Worm (Caenorhabditis elegans) whole organism, L4 larva: ENCODE data around the gene rfs-1.

ENCODE experiments used
- F37D6.2 ChIP-seq: sonication (generic microtip); optimal IDR thresholded peaks from 2 replicates; lab custom pipeline; 2016; ENCODE audit warnings: mild to moderate bottlenecking, missing genetic modification characterization, missing compliant biosample characterization
- T20F7.1 ChIP-seq: fragments of 200-800 bp; sonication (Bioruptor generic); optimal IDR thresholded peaks from 2 replicates; lab custom pipeline; 2018; ENCODE audit warnings: mild to moderate bottlenecking, missing genetic modification characterization, missing compliant biosample characterization
- ZK546.5 ChIP-seq, 2 experiments: sonication (generic microtip); optimal IDR thresholded peaks; 2 replicates each; lab custom pipeline; 2017; ENCODE audit warnings: missing biosample characterization in 2 of 2, missing genetic modification characterization in 2 of 2
- aha-1 ChIP-seq: fragments of 150-350 bp; peaks from one replicate; lab custom pipeline; 2014; ENCODE audit warnings: missing biosample characterization, missing genetic modification characterization
- aly-2 ChIP-seq: sonication (generic microtip); optimal IDR thresholded peaks from 2 replicates; lab custom pipeline; 2018; ENCODE audit warnings: missing biosample characterization, missing genetic modification characterization
- ceh-20 ChIP-seq: fragments of 200-800 bp; sonication (Bioruptor generic); IDR thresholded peaks from 2 replicates; pipeline ENCODE4 v1.3.6; 2022; ENCODE audit warnings: missing genetic modification reagents, missing genetic modification characterization, missing compliant biosample characterization
- ceh-62 ChIP-seq: sonication (generic microtip); optimal IDR thresholded peaks from 2 replicates; lab custom pipeline; 2017; ENCODE audit warnings: missing biosample characterization, missing genetic modification characterization
- ceh-82 ChIP-seq: sonication (generic microtip); optimal IDR thresholded peaks from 2 replicates; lab custom pipeline; 2017; ENCODE audit warnings: missing biosample characterization, missing genetic modification characterization
- ces-1 ChIP-seq: fragments of 150-350 bp; sonication (generic microtip); optimal IDR thresholded peaks from 4 replicates; lab custom pipeline; 2014; ENCODE audit warnings: missing biosample characterization, missing genetic modification reagents, missing genetic modification characterization
- ctbp-1 ChIP-seq: fragments of 200-800 bp; sonication (Bioruptor generic); IDR thresholded peaks from 2 replicates; pipeline ENCODE4 v1.3.6; 2022; ENCODE audit warnings: missing genetic modification reagents, missing genetic modification characterization, missing compliant biosample characterization
- daf-12 ChIP-seq: fragments of 150-350 bp; optimal IDR thresholded peaks from 2 replicates; lab custom pipeline; 2014; ENCODE audit warnings: missing biosample characterization, missing genetic modification reagents, missing genetic modification characterization
- daf-16 ChIP-seq, 3 experiments: sonication (generic microtip); optimal IDR thresholded peaks; 2 replicates each; lab custom pipeline; 2016 to 2017; ENCODE audit warnings: missing genetic modification characterization in 3 of 3, missing genetic modification reagents in 3 of 3, mild to moderate bottlenecking in 2 of 3, missing compliant biosample characterization in 2 of 3, missing biosample characterization in 1 of 3, moderate library complexity in 1 of 3
- dmd-6 ChIP-seq: fragments of 200-800 bp; sonication (Bioruptor generic); IDR thresholded peaks from 2 replicates; pipeline ENCODE4 v1.3.6; 2022; ENCODE audit warnings: missing genetic modification reagents, missing genetic modification characterization, missing compliant biosample characterization
- dmd-9 ChIP-seq: fragments of 200-800 bp; sonication (Bioruptor generic); IDR thresholded peaks from 2 replicates; pipeline ENCODE4 v1.3.6; 2022; ENCODE audit warnings: missing genetic modification reagents, missing genetic modification characterization, missing compliant biosample characterization
- dpl-1 ChIP-seq: fragments of 150-350 bp; optimal IDR thresholded peaks from 2 replicates; lab custom pipeline; 2014; ENCODE audit warnings: missing biosample characterization, missing genetic modification reagents, missing genetic modification characterization
- duxl-1 ChIP-seq: sonication (generic microtip); optimal IDR thresholded peaks from 2 replicates; lab custom pipeline; 2016; ENCODE audit warnings: mild to moderate bottlenecking, missing genetic modification characterization, moderate library complexity, missing compliant biosample characterization; ENCODE audit not compliant: poor library complexity
- dve-1 ChIP-seq: sonication (generic microtip); optimal IDR thresholded peaks from 2 replicates; lab custom pipeline; 2017; ENCODE audit warnings: antibody characterized with exemption, mild to moderate bottlenecking, missing genetic modification characterization, missing compliant biosample characterization; ENCODE audit not compliant: insufficient read depth
- egl-43 ChIP-seq: fragments of 200-800 bp; sonication (Bioruptor generic); IDR thresholded peaks from 2 replicates; pipeline ENCODE4 v1.3.6; 2022; ENCODE audit warnings: missing genetic modification reagents, missing genetic modification characterization, missing compliant biosample characterization
- hlh-30 ChIP-seq: sonication (generic microtip); optimal IDR thresholded peaks from 2 replicates; lab custom pipeline; 2017; ENCODE audit warnings: antibody characterized with exemption, mild to moderate bottlenecking, missing genetic modification characterization, missing compliant biosample characterization; ENCODE audit not compliant: insufficient read depth
- hmg-1.1 ChIP-seq: fragments of 200-800 bp; sonication (Bioruptor generic); IDR thresholded peaks from 2 replicates; pipeline ENCODE4 v1.3.6; 2022; ENCODE audit warnings: missing genetic modification reagents, missing genetic modification characterization, missing compliant biosample characterization
- lim-7 ChIP-seq: fragments of 200-800 bp; sonication (Bioruptor generic); IDR thresholded peaks from 2 replicates; pipeline ENCODE4 v1.3.6; 2022; ENCODE audit warnings: missing genetic modification characterization, missing compliant biosample characterization
- lin-1 ChIP-seq: fragments of 200-800 bp; sonication (Bioruptor generic); IDR thresholded peaks from 2 replicates; pipeline ENCODE4 v1.3.6; 2022; ENCODE audit warnings: missing genetic modification reagents, missing genetic modification characterization, missing compliant biosample characterization
- lin-38 ChIP-seq: fragments of 200-800 bp; sonication (Bioruptor generic); IDR thresholded peaks from 2 replicates; pipeline ENCODE4 v1.3.6; 2022; ENCODE audit warnings: missing genetic modification reagents, missing genetic modification characterization, missing compliant biosample characterization
- lsy-2 ChIP-seq, 2 experiments: fragments of 150-350 bp in 1 of 2; sonication (generic microtip) in 1 of 2; optimal IDR thresholded peaks; 2 replicates each; lab custom pipeline; 2014 to 2017; ENCODE audit warnings: missing biosample characterization in 2 of 2, missing genetic modification characterization in 2 of 2
- mdt-29 ChIP-seq: fragments of 200-800 bp; sonication (Bioruptor generic); IDR thresholded peaks from 2 replicates; pipeline ENCODE4 v1.3.6; 2022; ENCODE audit warnings: missing genetic modification reagents, missing genetic modification characterization, missing compliant biosample characterization
- mep-1 ChIP-seq: fragments of 150-350 bp; sonication (generic microtip); optimal IDR thresholded peaks from 3 replicates; lab custom pipeline; 2014; ENCODE audit warnings: missing biosample characterization, missing genetic modification characterization
- nhr-11 ChIP-seq: fragments of 150-350 bp; optimal IDR thresholded peaks from 2 replicates; lab custom pipeline; 2014; ENCODE audit warnings: missing biosample characterization, missing genetic modification characterization
- nhr-111 ChIP-seq: fragments of 200-800 bp; sonication (Bioruptor generic); optimal IDR thresholded peaks from 2 replicates; lab custom pipeline; 2018; ENCODE audit warnings: mild to moderate bottlenecking, missing genetic modification characterization, missing compliant biosample characterization
- nhr-237 ChIP-seq: sonication (generic microtip); optimal IDR thresholded peaks from 2 replicates; lab custom pipeline; 2017; ENCODE audit warnings: missing biosample characterization, missing genetic modification characterization
- nhr-42 ChIP-seq: fragments of 200-800 bp; sonication (Bioruptor generic); IDR thresholded peaks from 2 replicates; pipeline ENCODE4 v1.3.6; 2022; ENCODE audit warnings: missing genetic modification characterization, missing compliant biosample characterization
- nhr-6 ChIP-seq: fragments of 150-350 bp; optimal IDR thresholded peaks from 2 replicates; lab custom pipeline; 2014; ENCODE audit warnings: missing biosample characterization, missing genetic modification characterization
- nhr-77 ChIP-seq: fragments of 150-350 bp; optimal IDR thresholded peaks from 2 replicates; lab custom pipeline; 2014; ENCODE audit warnings: missing biosample characterization, missing genetic modification characterization
- tra-1 ChIP-seq: fragments of 200-800 bp; sonication (Bioruptor generic); IDR thresholded peaks from 2 replicates; pipeline ENCODE4 v1.3.6; 2022; ENCODE audit warnings: missing genetic modification reagents, missing genetic modification characterization, missing compliant biosample characterization
- unc-62 ChIP-seq, 3 experiments: fragments of 150-350 bp in 1 of 3; sonication (generic microtip); optimal IDR thresholded peaks in 2 of 3; peaks in 1 of 3; 1 replicate in 1 of 3; 2 replicates in 2 of 3; lab custom pipeline; 2014 to 2017; ENCODE audit warnings: missing biosample characterization in 3 of 3, missing genetic modification characterization in 3 of 3, missing genetic modification reagents in 3 of 3, missing genotype in 1 of 3
- zag-1 ChIP-seq: fragments of 150-350 bp; optimal IDR thresholded peaks from 2 replicates; lab custom pipeline; 2014; ENCODE audit warnings: missing biosample characterization, missing genetic modification characterization
- zip-2 ChIP-seq: fragments of 150-350 bp; optimal IDR thresholded peaks from 2 replicates; lab custom pipeline; 2014; ENCODE audit warnings: missing biosample characterization, missing genetic modification characterization
- ztf-11 ChIP-seq: fragments of 150-350 bp; optimal IDR thresholded peaks from 2 replicates; lab custom pipeline; 2014; ENCODE audit warnings: missing biosample characterization, missing genetic modification characterization

Gene rfs-1

ce11 chrIII:8227511-8227910, 1.2 kb downstream of the rfs-1 start, which contains the start of gene fbxl-1 (continued):
- no peak for TF ChIP-seq dmd-9
- TF ChIP-seq T20F7.1 (GFP tag; lab: Kevin White, UChicago) = peak; percentile 86
- no peak for TF ChIP-seq ces-1 (GFP tag; lab: Kevin White, UChicago)
- TF ChIP-seq nhr-11 (tag; lab: Kevin White, UChicago) = peak; percentile 91
- TF ChIP-seq F37D6.2 (tag; lab: Kevin White, UChicago) = peak; percentile 73
- peak; percentile 76 for TF ChIP-seq nhr-6
- peak; percentile 79 for TF ChIP-seq egl-43 (GFP tag; lab: Robert Waterston, UW)
- peak; percentile 99 for TF ChIP-seq hlh-30
- no peak for TF ChIP-seq nhr-237 (tag; lab: Kevin White, UChicago)
- TF ChIP-seq mep-1 (tag; lab: Kevin White, UChicago) = peak; percentile 90
- 0 out of 2 replicates have a peak, but pooled peaks have one; percentile 35 for TF ChIP-seq lin-1 (GFP tag; lab: Robert Waterston, UW)
- TF ChIP-seq dve-1 (tag; lab: Kevin White, UChicago) = peak; percentile 73
- TF ChIP-seq unc-62 (GFP tag; optimal IDR thresholded peaks at IDR 0.05 in 1 of 2; lab: Kevin White, UChicago) = peak in 1 of 2 experiments; percentile 99
- no peak for TF ChIP-seq unc-62 (tag; optimal IDR thresholded peaks at IDR 0.05; lab: Kevin White, UChicago)
- TF ChIP-seq dmd-6 (GFP tag; lab: Robert Waterston, UW) = peak; percentile 86
- TF ChIP-seq aha-1 (tag; lab: Kevin White, UChicago) = peak; percentile 92
- TF ChIP-seq duxl-1 = peak; percentile 6
- TF ChIP-seq, all 104 proteins: peak for 48

ce11 chrIII:8228916-8229315, 2.6 kb downstream of the rfs-1 start:
- TF ChIP-seq nhr-42 (0 out of 2 replicates have a peak, but pooled peaks have one; percentile 50), nhr-77 (no peak), unc-62 (GFP tag; optimal IDR thresholded peaks at IDR 0.05 in 1 of 2; lab: Kevin White, UChicago) (peak in 1 of 2 experiments; percentile 79), unc-62 (tag; optimal IDR thresholded peaks at IDR 0.05; lab: Kevin White, UChicago) (no peak), zip-2 (tag; lab: Kevin White, UChicago) (no peak), daf-16 (GFP tag; optimal IDR thresholded peaks at IDR 0.05; lab: Kevin White, UChicago) (no peak), daf-16 (tag; optimal IDR thresholded peaks at IDR 0.05; lab: Kevin White, UChicago) (no peak)

ce11 chrIII:8229480-8229879, 3.2 kb downstream of the rfs-1 start:
- TF ChIP-seq ceh-82 (tag; lab: Kevin White, UChicago) (no peak), lsy-2 (tag; optimal IDR thresholded peaks at IDR 0.05; lab: Kevin White, UChicago) (peak in 1 of 2 experiments; percentile 15), zag-1 (no peak), lim-7 (GFP tag; lab: Robert Waterston, UW) (no peak), dpl-1 (GFP tag; lab: Kevin White, UChicago) (no peak), dmd-9 (no peak), lin-38 (0 out of 2 replicates have a peak, but pooled peaks have one; percentile 13), tra-1 (no peak), ceh-62 (no peak), nhr-111 (GFP tag; lab: Kevin White, UChicago) (no peak), F37D6.2 (tag; lab: Kevin White, UChicago) (peak; percentile 11), ZK546.5 (tag; optimal IDR thresholded peaks at IDR 0.05; lab: Kevin White, UChicago) (no peak), T20F7.1 (GFP tag; lab: Kevin White, UChicago) (no peak), daf-12 (tag; lab: Kevin White, UChicago) (no peak), ctbp-1 (GFP tag; lab: Robert Waterston, UW) (0 out of 2 replicates have a peak, but pooled peaks have one; percentile 41), mdt-29 (GFP tag; lab: Robert Waterston, UW) (no peak), aly-2 (tag; lab: Kevin White, UChicago) (no peak), hmg-1.1 (GFP tag; lab: Robert Waterston, UW) (0 out of 2 replicates have a peak, but pooled peaks have one; percentile 6), ceh-20 (no peak), ztf-11 (no peak), nhr-11 (tag; lab: Kevin White, UChicago) (peak; percentile 27)
